Worm (Caenorhabditis elegans) whole organism, dauer: Measurements from ENCODE around the gene cwp-2.

Experiments used
- unc-62 ChIP-seq: sonication (generic microtip); optimal IDR thresholded peaks from 2 replicates; lab custom pipeline; 2017; ENCODE audit warnings: missing biosample characterization, missing genetic modification reagents, missing genetic modification characterization

Gene cwp-2

DNA sequence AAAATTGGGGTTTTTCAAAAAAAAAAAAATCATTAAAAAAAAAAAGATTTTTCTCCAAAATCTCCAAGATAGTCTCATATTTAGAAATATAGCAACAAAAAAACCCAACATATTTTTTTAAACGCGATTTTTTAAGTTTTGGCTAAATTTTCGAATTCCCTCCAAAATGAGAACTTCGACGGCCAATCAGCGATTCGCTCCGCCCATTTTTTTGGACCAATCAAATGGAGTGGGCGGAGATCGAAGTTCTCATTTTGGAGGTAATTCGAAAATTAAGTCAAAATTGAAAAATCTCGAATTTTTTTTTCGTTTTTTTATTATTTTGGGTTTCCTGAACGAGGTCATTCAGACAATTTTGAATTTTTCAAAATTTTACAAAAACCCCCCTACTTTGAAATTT lies 28.6 kb downstream of the cwp-2 start:
- TF ChIP-seq unc-62 (GFP tag; lab: Kevin White, UChicago) = no peak

DNA sequence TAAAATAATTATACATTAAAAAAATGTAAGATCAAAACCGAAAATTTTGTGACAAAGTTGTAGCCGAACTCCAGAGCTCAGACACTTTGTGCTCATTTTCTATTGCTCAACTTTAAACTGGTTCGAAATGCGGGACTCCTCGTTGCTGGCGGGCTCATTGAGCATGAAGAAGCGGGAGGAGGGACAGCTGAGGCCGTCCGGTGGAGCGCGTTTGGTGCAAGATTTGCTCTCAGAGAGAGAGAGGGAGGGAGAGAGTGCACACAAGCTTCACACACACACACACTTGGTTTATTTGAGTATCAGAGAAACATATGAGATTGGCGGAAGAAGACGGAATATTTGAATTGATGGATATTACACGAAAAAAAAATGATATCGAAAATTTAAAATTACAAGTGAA lies 31.8 kb downstream of the cwp-2 start:
- TF ChIP-seq unc-62 (GFP tag; lab: Kevin White, UChicago) = no peak

DNA sequence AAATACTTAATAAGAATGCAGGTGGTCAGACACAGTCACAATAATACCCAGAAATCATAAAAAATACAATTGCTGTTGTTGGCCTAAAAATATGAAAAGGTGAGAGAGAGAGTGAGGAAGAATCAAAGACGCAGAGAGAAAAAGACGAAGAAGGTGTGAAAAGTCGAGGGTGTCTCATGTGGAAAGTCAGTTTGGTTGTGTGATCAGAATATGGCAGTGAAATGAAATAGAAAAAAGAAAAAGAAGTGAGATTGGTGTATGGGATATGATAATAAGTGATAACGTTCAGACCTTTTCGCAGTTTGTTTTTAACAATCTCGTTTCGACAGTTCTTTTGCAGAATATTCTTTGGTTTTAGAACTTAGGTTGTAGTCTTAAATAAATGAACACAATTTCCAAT lies 35.6 kb downstream of the cwp-2 start:
- no peak for TF ChIP-seq unc-62 (GFP tag; lab: Kevin White, UChicago)

DNA sequence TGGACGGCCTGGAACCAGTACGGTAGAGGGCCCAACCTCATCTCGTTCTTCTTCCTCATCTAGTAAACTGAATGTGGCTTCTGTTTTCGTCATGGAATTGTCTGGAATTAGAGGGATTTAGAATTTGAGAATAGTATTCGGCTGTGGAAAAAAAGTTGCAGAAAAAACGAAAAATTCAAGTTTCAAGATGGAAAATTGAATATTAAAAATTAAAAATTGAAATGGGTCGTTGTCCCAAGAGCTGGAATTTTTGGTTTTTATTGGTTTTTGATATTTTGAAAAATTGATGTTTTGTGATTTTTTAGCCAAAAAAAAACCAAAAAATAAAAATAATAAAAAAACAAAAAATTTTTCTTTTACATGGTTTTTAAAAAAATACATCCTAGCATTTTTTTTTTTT lies 36.6 kb downstream of the cwp-2 start, which contains the start of gene R02F11.3:
R02F11.3 (minus strand) TSS at position 101 of the 400 bp plus-strand sequence.
- TF ChIP-seq unc-62 (GFP tag; lab: Kevin White, UChicago) = no peak

DNA sequence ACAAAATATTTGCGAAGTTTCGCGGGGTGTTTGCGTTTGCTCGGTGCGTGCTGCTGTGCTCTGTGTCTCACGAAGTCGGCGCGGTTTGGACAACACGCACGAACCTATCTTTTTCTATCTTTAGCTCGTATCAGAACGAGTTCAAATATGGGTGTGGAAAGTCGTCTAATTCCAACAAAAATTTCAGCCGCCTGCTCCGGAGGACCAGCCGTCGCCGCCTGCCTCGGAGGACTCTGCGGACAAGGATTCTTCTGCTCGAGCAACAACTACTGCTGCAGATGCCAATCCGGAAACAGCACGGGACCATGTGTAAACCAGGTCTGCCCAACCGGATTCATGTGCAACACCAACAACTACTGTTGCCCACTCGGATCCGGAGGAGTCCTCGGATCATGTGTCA lies 40.5 kb downstream of the cwp-2 start:
- TF ChIP-seq unc-62 (GFP tag; lab: Kevin White, UChicago) = no peak

DNA sequence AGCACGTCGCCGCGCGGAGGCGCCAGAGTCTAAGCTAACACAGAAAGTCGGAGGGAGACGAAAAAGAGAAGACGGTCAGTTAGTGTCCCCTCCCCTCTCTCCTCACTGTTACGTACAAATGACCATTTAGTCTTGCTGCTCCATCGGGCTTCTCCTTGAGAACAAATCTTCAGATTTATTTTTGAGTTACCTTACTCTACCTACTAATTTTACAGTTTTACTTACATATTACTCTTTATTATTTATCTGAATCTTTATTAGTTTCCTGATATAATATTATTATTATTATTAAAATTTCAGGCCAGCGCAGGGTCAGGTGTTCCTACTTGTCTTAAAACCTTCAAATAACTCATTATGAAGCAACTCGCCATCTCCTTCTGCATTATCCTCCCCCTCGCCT lies 41.6 kb downstream of the cwp-2 start, which contains the start of gene R02F11.1:
R02F11.1 (plus strand) TSS at position 301 of the 400 bp plus-strand sequence.
- TF ChIP-seq unc-62 (GFP tag; lab: Kevin White, UChicago) = no peak

- no peak for TF ChIP-seq unc-62 (GFP tag; lab: Kevin White, UChicago)
Observed at ce11 chrV:4794308-4794707, 48.1 kb downstream of the cwp-2 start, which contains the start of gene R02F11.2. TSS of gene R02F11.2 (plus strand) at chrV:4794599.
